Fruit fly (Drosophila melanogaster) whole organism, embryonic: ENCODE measurements around the gene CG14664.

Experiments
- Abd-B ChIP-seq: fragments of 200-800 bp; sonication (Bioruptor generic); optimal IDR thresholded peaks from 2 replicates; lab custom pipeline; 2018; ENCODE audit warnings: missing biosample characterization, mild to moderate bottlenecking, missing genetic modification characterization, moderate library complexity
- Antp ChIP-seq: fragments of 200-800 bp; sonication (Bioruptor generic); optimal IDR thresholded peaks from 3 replicates; lab custom pipeline; 2016; ENCODE audit warnings: missing biosample characterization, missing genetic modification characterization
- Blimp-1 ChIP-seq: fragments of 200-800 bp; sonication (Bioruptor generic); optimal IDR thresholded peaks from 3 replicates; lab custom pipeline; 2018; ENCODE audit warnings: missing biosample characterization, missing genetic modification characterization, mild to moderate bottlenecking, moderate library complexity, missing genetic modification reagents
- CG10267 ChIP-seq: fragments of 200-800 bp; sonication (Bioruptor generic); optimal IDR thresholded peaks from 2 replicates; lab custom pipeline; 2018; ENCODE audit warnings: missing biosample characterization, mild to moderate bottlenecking, missing genetic modification characterization, moderate library complexity
- CG10654 ChIP-seq: fragments of 200-800 bp; sonication (Bioruptor generic); optimal IDR thresholded peaks from 2 replicates; lab custom pipeline; 2016; ENCODE audit warnings: missing biosample characterization, missing genetic modification characterization
- CG10959 ChIP-seq: fragments of 200-800 bp; sonication (Bioruptor generic); IDR thresholded peaks from 2 replicates; pipeline ENCODE4 v1.3.6; 2022; ENCODE audit warnings: missing biosample characterization, missing genetic modification characterization
- CG10979 ChIP-seq: fragments of 200-800 bp; sonication (Bioruptor generic); optimal IDR thresholded peaks from 2 replicates; lab custom pipeline; 2018; ENCODE audit warnings: missing biosample characterization, mild to moderate bottlenecking, missing genetic modification characterization, moderate library complexity
- CG12391 ChIP-seq: fragments of 200-800 bp; sonication (Bioruptor generic); optimal IDR thresholded peaks from 3 replicates; lab custom pipeline; 2018; ENCODE audit warnings: missing biosample characterization, mild to moderate bottlenecking, missing genetic modification characterization, moderate library complexity
- CG13296 ChIP-seq: fragments of 200-800 bp; sonication (Bioruptor generic); optimal IDR thresholded peaks from 3 replicates; lab custom pipeline; 2018; ENCODE audit warnings: missing biosample characterization, mild to moderate bottlenecking, missing genetic modification characterization
- CG14667 ChIP-seq: fragments of 200-800 bp; sonication (Bioruptor generic); IDR thresholded peaks from 2 replicates; pipeline ENCODE4 v1.3.6; 2022; ENCODE audit warnings: missing biosample characterization, missing genetic modification characterization
- CG15696 ChIP-seq: fragments of 200-800 bp; sonication (Bioruptor generic); optimal IDR thresholded peaks from 2 replicates; lab custom pipeline; 2019; ENCODE audit warnings: missing biosample characterization, mild to moderate bottlenecking, missing genetic modification characterization, moderate library complexity
- CG16813 ChIP-seq: fragments of 200-800 bp; sonication (Bioruptor generic); IDR thresholded peaks from 3 replicates; pipeline ENCODE4 v1.3.6; 2022; ENCODE audit warnings: missing biosample characterization, missing genetic modification characterization; ENCODE audit not compliant: partially characterized antibody
- CG18262 ChIP-seq: fragments of 200-800 bp; optimal IDR thresholded peaks from 3 replicates; lab custom pipeline; 2019; ENCODE audit warnings: missing biosample characterization, mild to moderate bottlenecking, missing genetic modification characterization, moderate library complexity
- CG18619 ChIP-seq: fragments of 200-800 bp; sonication (Bioruptor generic); optimal IDR thresholded peaks from 3 replicates; lab custom pipeline; 2017; ENCODE audit warnings: missing biosample characterization, mild to moderate bottlenecking, missing genetic modification characterization
- CG30020 ChIP-seq: fragments of 200-800 bp; optimal IDR thresholded peaks from 2 replicates; lab custom pipeline; 2019; ENCODE audit warnings: missing biosample characterization, mild to moderate bottlenecking, missing genetic modification characterization, moderate library complexity
- CG31388 ChIP-seq: fragments of 200-800 bp; sonication (Bioruptor generic); optimal IDR thresholded peaks from 2 replicates; lab custom pipeline; 2016; ENCODE audit warnings: missing biosample characterization, missing genetic modification characterization
- CG3995 ChIP-seq: fragments of 200-800 bp; sonication (Bioruptor generic); optimal IDR thresholded peaks from 3 replicates; lab custom pipeline; 2016; ENCODE audit warnings: missing biosample characterization, missing genetic modification characterization
- CG4730 ChIP-seq: fragments of 200-800 bp; sonication (Bioruptor generic); IDR thresholded peaks from 2 replicates; pipeline ENCODE4 v1.3.6; 2022; ENCODE audit warnings: missing biosample characterization, missing genetic modification characterization
- CG7786 ChIP-seq: fragments of 200-800 bp; sonication (Bioruptor generic); optimal IDR thresholded peaks from 2 replicates; lab custom pipeline; 2016; ENCODE audit warnings: missing biosample characterization, missing genetic modification characterization
- CG7928 ChIP-seq: fragments of 200-800 bp; sonication (Bioruptor generic); optimal IDR thresholded peaks from 2 replicates; lab custom pipeline; 2017; ENCODE audit warnings: missing biosample characterization, mild to moderate bottlenecking, missing genetic modification characterization
- CG9437 ChIP-seq: fragments of 200-800 bp; sonication (Bioruptor generic); optimal IDR thresholded peaks from 2 replicates; lab custom pipeline; 2018; ENCODE audit warnings: missing biosample characterization, mild to moderate bottlenecking, missing genetic modification characterization
- Drgx ChIP-seq: fragments of 200-800 bp; sonication (Bioruptor generic); IDR thresholded peaks from 2 replicates; pipeline ENCODE4 v1.3.6; 2022; ENCODE audit warnings: missing biosample characterization, missing genetic modification characterization
- E2f2 ChIP-seq: fragments of 200-800 bp; sonication (Bioruptor generic); IDR thresholded peaks from 2 replicates; pipeline ENCODE4 v1.3.6; 2022; ENCODE audit warnings: missing biosample characterization, missing genetic modification characterization
- Hr39 ChIP-seq: fragments of >200 bp; optimal IDR thresholded peaks from 2 replicates; lab custom pipeline; 2017
- Ptx1 ChIP-seq: fragments of 200-800 bp; sonication (Bioruptor generic); IDR thresholded peaks from 2 replicates; pipeline ENCODE4 v1.3.6; 2022; ENCODE audit warnings: missing biosample characterization, missing genetic modification characterization
- Sin3A ChIP-seq: fragments of >200 bp; optimal IDR thresholded peaks from 2 replicates; lab custom pipeline; 2018
- Stat92E ChIP-seq, 3 experiments: fragments of >200 bp in 2 of 3; fragments of 200-800 bp in 1 of 3; sonication (Bioruptor generic) in 1 of 3; optimal IDR thresholded peaks; 2 replicates each; lab custom pipeline; 2017 to 2019; ENCODE audit warnings: missing biosample characterization in 3 of 3, missing genetic modification characterization in 3 of 3, mild to moderate bottlenecking in 1 of 3, moderate library complexity in 1 of 3
- Usf ChIP-seq: fragments of 200-800 bp; sonication (Bioruptor generic); optimal IDR thresholded peaks from 2 replicates; lab custom pipeline; 2017; ENCODE audit warnings: missing genotype, missing biosample characterization, missing genetic modification characterization
- ac ChIP-seq: fragments of 200-800 bp; sonication (Bioruptor generic); optimal IDR thresholded peaks from 3 replicates; lab custom pipeline; 2017; ENCODE audit warnings: missing biosample characterization, mild to moderate bottlenecking, missing genetic modification characterization
- amos ChIP-seq: fragments of 200-800 bp; sonication (Bioruptor generic); IDR thresholded peaks from 2 replicates; pipeline ENCODE4 v1.3.6; 2022; ENCODE audit warnings: missing biosample characterization, missing genetic modification characterization; ENCODE audit not compliant: partially characterized antibody
- ase ChIP-seq: fragments of 200-800 bp; sonication (Bioruptor generic); IDR thresholded peaks from 3 replicates; pipeline ENCODE4 v1.3.6; 2022; ENCODE audit warnings: missing biosample characterization, missing genetic modification characterization
- bigmax ChIP-seq: fragments of 200-800 bp; sonication (Bioruptor generic); optimal IDR thresholded peaks from 2 replicates; lab custom pipeline; 2018; ENCODE audit warnings: missing biosample characterization, mild to moderate bottlenecking, missing genetic modification characterization
- btn ChIP-seq: fragments of 200-800 bp; sonication (Bioruptor generic); optimal IDR thresholded peaks from 2 replicates; lab custom pipeline; 2016; ENCODE audit warnings: missing biosample characterization, missing genetic modification characterization
- fd102C ChIP-seq: fragments of 200-800 bp; sonication (Bioruptor generic); optimal IDR thresholded peaks from 2 replicates; lab custom pipeline; 2018; ENCODE audit warnings: missing biosample characterization, mild to moderate bottlenecking, missing genetic modification characterization, moderate library complexity
- fd96Cb ChIP-seq: fragments of 200-800 bp; sonication (Bioruptor generic); optimal IDR thresholded peaks from 2 replicates; lab custom pipeline; 2018; ENCODE audit warnings: missing biosample characterization, mild to moderate bottlenecking, missing genetic modification characterization, moderate library complexity
- fu2 ChIP-seq: fragments of 200-800 bp; sonication (Bioruptor generic); optimal IDR thresholded peaks from 2 replicates; lab custom pipeline; 2016; ENCODE audit warnings: missing biosample characterization, missing genetic modification characterization
- hb ChIP-seq: fragments of 200-800 bp; sonication (Bioruptor generic); IDR thresholded peaks from 3 replicates; pipeline ENCODE4 v1.3.6; 2022; ENCODE audit warnings: missing biosample characterization, missing genetic modification characterization; ENCODE audit not compliant: partially characterized antibody
- jing ChIP-seq: fragments of 200-800 bp; sonication (Bioruptor generic); optimal IDR thresholded peaks from 2 replicates; lab custom pipeline; 2018; ENCODE audit warnings: missing biosample characterization, mild to moderate bottlenecking, missing genetic modification characterization
- lola ChIP-seq, 3 experiments: fragments of >200 bp in 2 of 3; fragments of 200-800 bp in 1 of 3; sonication (Bioruptor generic) in 1 of 3; optimal IDR thresholded peaks; 2 replicates each; lab custom pipeline; 2017 to 2019; ENCODE audit warnings: missing biosample characterization in 3 of 3, missing genetic modification characterization in 3 of 3, mild to moderate bottlenecking in 1 of 3, moderate library complexity in 1 of 3
- mld ChIP-seq: fragments of 200-800 bp; sonication (Bioruptor generic); IDR thresholded peaks from 3 replicates; pipeline ENCODE4 v1.3.6; 2022; ENCODE audit warnings: missing biosample characterization, missing genetic modification characterization; ENCODE audit not compliant: partially characterized antibody
- nau ChIP-seq: fragments of 200-800 bp; sonication (Bioruptor generic); optimal IDR thresholded peaks from 3 replicates; lab custom pipeline; 2017; ENCODE audit warnings: missing biosample characterization, mild to moderate bottlenecking, missing genetic modification characterization, missing genetic modification reagents
- pnt ChIP-seq: fragments of 200-800 bp; sonication (Bioruptor generic); optimal IDR thresholded peaks from 3 replicates; lab custom pipeline; 2016; ENCODE audit warnings: missing biosample characterization, missing genetic modification characterization
- ro ChIP-seq: fragments of 200-800 bp; sonication (Bioruptor generic); IDR thresholded peaks from 2 replicates; pipeline ENCODE4 v1.3.6; 2022; ENCODE audit warnings: missing biosample characterization, missing genetic modification characterization
- sisA ChIP-seq: fragments of 200-800 bp; sonication (Bioruptor generic); IDR thresholded peaks from 2 replicates; pipeline ENCODE4 v1.3.6; 2022; ENCODE audit warnings: missing biosample characterization, missing genetic modification characterization
- twi ChIP-seq: fragments of 200-800 bp; optimal IDR thresholded peaks from 2 replicates; lab custom pipeline; 2019; ENCODE audit warnings: missing biosample characterization, mild to moderate bottlenecking, missing genetic modification characterization, moderate library complexity
- yki ChIP-seq: fragments of >200 bp; optimal IDR thresholded peaks from 3 replicates; lab custom pipeline; 2018
- zen2 ChIP-seq: fragments of 200-800 bp; sonication (Bioruptor generic); IDR thresholded peaks from 3 replicates; pipeline ENCODE4 v1.3.6; 2022; ENCODE audit warnings: missing biosample characterization, missing genetic modification characterization; ENCODE audit not compliant: partially characterized antibody
- zfh1 ChIP-seq: fragments of 200-800 bp; sonication (Bioruptor generic); IDR thresholded peaks from 3 replicates; pipeline ENCODE4 v1.3.6; 2022; ENCODE audit warnings: missing biosample characterization, missing genetic modification characterization

The CG14664 gene

DNA sequence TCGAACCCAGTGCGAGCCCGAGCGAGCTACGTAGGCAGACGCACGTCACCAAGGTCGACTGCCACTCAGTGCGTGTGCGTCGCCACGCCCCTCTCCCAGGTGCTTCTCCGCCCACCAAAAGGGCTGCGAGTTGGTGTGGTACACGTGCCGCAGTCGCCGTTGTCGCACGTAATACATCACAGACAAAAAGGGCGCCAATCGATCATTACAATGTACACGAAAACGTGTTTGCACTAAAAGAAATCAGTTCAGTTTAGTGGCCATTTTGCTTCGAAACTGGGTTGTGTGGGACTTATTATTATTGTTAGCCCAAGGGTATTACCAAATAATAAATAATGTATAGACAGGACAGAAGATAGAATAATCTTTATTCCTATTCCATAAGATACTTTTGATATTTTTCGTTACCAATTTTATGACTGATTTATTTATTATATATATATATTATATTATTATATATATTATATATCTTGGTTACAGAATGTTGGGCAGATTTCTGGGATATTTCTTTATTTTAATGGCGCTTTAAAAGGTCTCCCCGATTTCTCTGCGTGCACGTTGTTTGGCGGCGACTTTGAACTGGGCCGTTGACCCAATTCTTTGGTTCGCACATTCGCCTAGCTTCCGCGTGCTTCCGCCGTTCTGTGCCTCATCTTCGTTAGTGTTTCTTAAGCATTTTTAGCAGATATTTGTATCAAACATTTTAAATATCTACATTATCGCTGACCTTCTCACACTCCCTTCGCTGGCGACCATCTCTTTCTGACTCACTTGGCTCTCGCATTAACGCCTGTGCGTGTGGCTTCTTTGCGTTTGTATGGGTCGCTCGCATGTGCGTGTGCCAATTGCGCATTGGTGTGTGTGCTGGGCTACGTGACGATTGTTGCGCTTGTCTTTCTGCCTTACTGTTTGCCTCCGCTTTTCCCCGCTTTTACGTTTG lies 39.6 kb downstream of the CG14664 start (continued):
- no peak for TF ChIP-seq amos (GFP tag; lab: Robert Waterston, UW)
- peak; percentile 87 for TF ChIP-seq Abd-B
- peak; percentile 65 for TF ChIP-seq CG10654
- peak in 1 of 3 experiments; percentile 81 for TF ChIP-seq lola (GFP tag; optimal IDR thresholded peaks at IDR 0.05; lab: Kevin White, UChicago)
- TF ChIP-seq ac (GFP tag; lab: Kevin White, UChicago), result peak; percentile 72
- peak; percentile 67; the same call in 1 of the 2 replicates for TF ChIP-seq sisA (GFP tag; lab: Robert Waterston, UW)
- peak; percentile 90 for TF ChIP-seq CG12391
- no peak for TF ChIP-seq CG31388
- peak; percentile 82 for TF ChIP-seq Blimp-1 (GFP tag; lab: Kevin White, UChicago)
- no peak for TF ChIP-seq nau (GFP tag; lab: Kevin White, UChicago)
- no peak for TF ChIP-seq CG16813 (GFP tag; lab: Robert Waterston, UW)
- peak; percentile 93 for TF ChIP-seq CG13296
- no peak for TF ChIP-seq Stat92E (GFP tag; optimal IDR thresholded peaks at IDR 0.05; lab: Kevin White, UChicago)
- peak; percentile 5 for TF ChIP-seq pnt (GFP tag; lab: Kevin White, UChicago)
- no peak; the same call in 1 of the 2 replicates for TF ChIP-seq CG14667 (GFP tag; lab: Robert Waterston, UW)
- TF ChIP-seq twi (tag; lab: Kevin White, UChicago), result peak; percentile 80
- TF ChIP-seq CG4730 (GFP tag; lab: Robert Waterston, UW), result peak; percentile 55
- TF ChIP-seq ase (GFP tag; lab: Robert Waterston, UW), result peak; percentile 68; the same call in 2 of the 3 replicates
- peak; percentile 92 for TF ChIP-seq CG18262 (tag; lab: Kevin White, UChicago)
- TF ChIP-seq CG10959 (GFP tag; lab: Robert Waterston, UW), result 0 out of 2 replicates have a peak, but pooled peaks have one; percentile 32
- peak; percentile 73 for TF ChIP-seq CG15696 (tag; lab: Kevin White, UChicago)
- no peak for TF ChIP-seq zen2 (GFP tag; lab: Robert Waterston, UW)
- no peak for TF ChIP-seq fd102C (GFP tag; lab: Kevin White, UChicago)
- TF ChIP-seq mld (GFP tag; lab: Robert Waterston, UW), result 0 out of 3 replicates have a peak, but pooled peaks have one; percentile 37
- TF ChIP-seq bigmax, result no peak
- peak; percentile 83 for TF ChIP-seq CG10267 (tag; lab: Kevin White, UChicago)
- peak; percentile 2 for TF ChIP-seq CG7786
- TF ChIP-seq CG18619 (GFP tag; lab: Kevin White, UChicago), result peak; percentile 92
- peak; percentile 41 for TF ChIP-seq jing
- TF ChIP-seq Hr39 (lab: Kevin White, UChicago), result no peak
- peak; percentile 58; the same call in 1 of the 2 replicates for TF ChIP-seq E2f2 (GFP tag; lab: Robert Waterston, UW)
- peak; percentile 66 for TF ChIP-seq CG30020
- peak; percentile 23; the same call in 1 of the 2 replicates for TF ChIP-seq Drgx
- no peak for TF ChIP-seq fu2 (GFP tag; lab: Kevin White, UChicago)
- TF ChIP-seq btn (GFP tag; lab: Kevin White, UChicago), result no peak
- TF ChIP-seq CG9437, result peak; percentile 85
- TF ChIP-seq Sin3A (lab: Kevin White, UChicago), result no peak
- no peak; the same call in 1 of the 2 replicates for TF ChIP-seq ro
- TF ChIP-seq zfh1 (GFP tag; lab: Robert Waterston, UW), result 0 out of 3 replicates have a peak, but pooled peaks have one; percentile 45
- TF ChIP-seq hb (GFP tag; lab: Robert Waterston, UW), result no peak
- TF ChIP-seq CG7928 (GFP tag; lab: Kevin White, UChicago), result peak; percentile 29
- peak; percentile 88 for TF ChIP-seq CG10979 (tag; lab: Kevin White, UChicago)
- TF ChIP-seq Antp, result peak; percentile 23
- TF ChIP-seq yki (lab: Kevin White, UChicago), result no peak
- no peak for TF ChIP-seq CG3995 (GFP tag; lab: Kevin White, UChicago)
- TF ChIP-seq Ptx1, result peak; percentile 83
- TF ChIP-seq fd96Cb, result peak; percentile 86
- TF ChIP-seq Usf (GFP tag; lab: Kevin White, UChicago), result peak; percentile 22
